Fruit fly (Drosophila melanogaster) whole organism, pupa: Measurements from ENCODE around the gene drongo.

Experiments
- CG12605 ChIP-seq: fragments of 200-800 bp; sonication (Bioruptor generic); IDR thresholded peaks from 2 replicates; pipeline ENCODE4 v1.3.6; 2022; ENCODE audit warnings: missing biosample characterization, missing genetic modification characterization
- CG13204 ChIP-seq: fragments of 200-800 bp; sonication (Bioruptor generic); optimal IDR thresholded peaks from 2 replicates; lab custom pipeline; 2018; ENCODE audit warnings: missing biosample characterization, mild to moderate bottlenecking, missing genetic modification characterization, moderate library complexity
- CG34367 ChIP-seq: fragments of 200-800 bp; sonication (Bioruptor generic); optimal IDR thresholded peaks from 2 replicates; lab custom pipeline; 2018; ENCODE audit warnings: missing biosample characterization, mild to moderate bottlenecking, missing genetic modification characterization
- CG8159 ChIP-seq: fragments of 200-800 bp; sonication (Bioruptor generic); optimal IDR thresholded peaks from 3 replicates; lab custom pipeline; 2018; ENCODE audit warnings: missing biosample characterization, mild to moderate bottlenecking, missing genetic modification characterization, moderate library complexity
- CG8301 ChIP-seq: fragments of 200-800 bp; sonication (Bioruptor generic); optimal IDR thresholded peaks from 2 replicates; lab custom pipeline; 2018; ENCODE audit warnings: missing biosample characterization, mild to moderate bottlenecking, missing genetic modification characterization
- EcR ChIP-seq: fragments of 200-800 bp; sonication (Bioruptor generic); optimal IDR thresholded peaks from 3 replicates; lab custom pipeline; 2019; ENCODE audit warnings: missing biosample characterization, missing genetic modification characterization, mild to moderate bottlenecking, moderate library complexity, missing genetic modification reagents
- Pif1B ChIP-seq: fragments of 200-800 bp; sonication (Bioruptor generic); optimal IDR thresholded peaks from 3 replicates; lab custom pipeline; 2016; ENCODE audit warnings: missing biosample characterization, missing genetic modification characterization
- fd96Ca ChIP-seq: fragments of 200-800 bp; sonication (Bioruptor generic); IDR thresholded peaks from 3 replicates; pipeline ENCODE4 v1.3.6; 2022; ENCODE audit warnings: missing biosample characterization, missing genetic modification characterization

dm6 chr2L:847988-848622 is 2.8 kb downstream of the drongo start:
- TF ChIP-seq fd96Ca (GFP tag; lab: Robert Waterston, UW) (peak; percentile 46; the same call in 1 of the 3 replicates), EcR (GFP tag; lab: Kevin White, UChicago) (peak; percentile 80), CG34367 (tag; lab: Kevin White, UChicago) (peak; percentile 54), CG13204 (peak; percentile 90), Pif1B (GFP tag; lab: Kevin White, UChicago) (peak; percentile 75), CG8159 (peak; percentile 72), CG8301 (tag; lab: Kevin White, UChicago) (peak; percentile 55), CG12605 (GFP tag; lab: Robert Waterston, UW) (peak; percentile 42)
